Worm (Caenorhabditis elegans) whole organism, L4/young adult: ENCODE data around the gene mrps-23.

Experiments used
- W03F9.2 ChIP-seq: fragments of 150-350 bp; optimal IDR thresholded peaks from 2 replicates; lab custom pipeline; 2014; ENCODE audit warnings: missing biosample characterization, missing genetic modification characterization
- him-1 ChIP-seq: sonication (generic microtip); optimal IDR thresholded peaks from 2 replicates; lab custom pipeline; 2016; ENCODE audit warnings: missing genotype, missing genetic modification reagents, missing genetic modification characterization, missing compliant biosample characterization

DNA sequence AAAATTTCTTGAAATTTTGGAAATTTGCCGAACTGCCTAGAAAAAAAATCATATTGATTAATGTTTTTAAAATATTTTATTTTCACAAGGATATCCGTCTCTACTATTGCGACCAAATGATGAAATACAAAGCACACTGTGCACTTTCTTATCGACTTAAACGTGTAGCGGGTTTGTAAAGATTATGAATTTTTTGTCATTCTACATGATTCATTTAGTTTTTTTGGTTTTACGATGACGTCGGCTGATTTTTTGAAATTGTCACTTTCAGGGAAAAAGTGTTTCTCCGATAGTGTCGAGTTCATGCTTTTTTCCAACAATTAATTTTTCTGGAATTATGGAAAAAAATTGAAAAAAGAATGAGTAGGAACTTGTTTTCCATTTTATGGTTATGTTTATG, 46.9 kb downstream of the mrps-23 start:
- TF ChIP-seq W03F9.2 (tag; lab: Kevin White, UChicago), result no peak
- TF ChIP-seq him-1 (tag; lab: Kevin White, UChicago), result no peak
